Fruit fly (Drosophila melanogaster): ENCODE results near the gene olf413.

olf413 gene

dm6 chr3L:22287994-22288766 lies 152.3 kb downstream of the olf413 start, which contains the start of the genes Hem and IleRS (continued):
- TF ChIP-seq cwo (GFP tag; optimal IDR thresholded peaks at IDR 0.05) (peak; percentile 84), CG5953 (GFP tag; IDR thresholded peaks at IDR 0.05) (peak; percentile 86), CG2202 (tag; optimal IDR thresholded peaks at IDR 0.05) (peak; percentile 77), CG3407 (GFP tag; optimal IDR thresholded peaks at IDR 0.05) (peak; percentile 85), CG31441 (GFP tag; IDR thresholded peaks at IDR 0.05) (no peak; the same call in 1 of the 2 replicates), CG15073 (GFP tag; optimal IDR thresholded peaks at IDR 0.05) (peak; percentile 56), onecut (GFP tag; IDR thresholded peaks at IDR 0.05) (peak; percentile 85), BEAF-32 (GFP tag; optimal IDR thresholded peaks at IDR 0.05) (peak; percentile 80), Sox100B (GFP tag; optimal IDR thresholded peaks at IDR 0.05) (no peak), bigmax (GFP tag; optimal IDR thresholded peaks at IDR 0.05) (no peak), trh (GFP tag; optimal IDR thresholded peaks at IDR 0.05) (peak; percentile 88), YL-1 (GFP tag; optimal IDR thresholded peaks at IDR 0.05) (peak; percentile 57), Lhr (GFP tag; optimal IDR thresholded peaks at IDR 0.05) (peak; percentile 87), CG18764 (GFP tag; optimal IDR thresholded peaks at IDR 0.05) (peak; percentile 91), dan (GFP tag; IDR thresholded peaks at IDR 0.05) (no peak), CG12155 (GFP tag; optimal IDR thresholded peaks at IDR 0.05) (peak; percentile 90), tna (GFP tag; IDR thresholded peaks at IDR 0.05; ENCODE audit: partially characterized antibody) (peak; percentile 53), amos (GFP tag; IDR thresholded peaks at IDR 0.05; ENCODE audit: partially characterized antibody) (peak; percentile 88), en (GFP tag; optimal IDR thresholded peaks at IDR 0.05) (peak; percentile 69), CG10147 (GFP tag; optimal IDR thresholded peaks at IDR 0.05) (peak; percentile 84), Mes4 (GFP tag; optimal IDR thresholded peaks at IDR 0.05) (peak; percentile 77), CG18476 (GFP tag; optimal IDR thresholded peaks at IDR 0.05) (peak; percentile 80), pzg (GFP tag; optimal IDR thresholded peaks at IDR 0.05) (peak; percentile 52), fd3F (GFP tag; optimal IDR thresholded peaks at IDR 0.05) (peak; percentile 90), CG8359 (GFP tag; optimal IDR thresholded peaks at IDR 0.05; ENCODE audit: borderline replicate concordance) (peak; percentile 70), danr (GFP tag; IDR thresholded peaks at IDR 0.05) (peak; percentile 80), CG3995 (GFP tag; optimal IDR thresholded peaks at IDR 0.05) (peak; percentile 49), yki (optimal IDR thresholded peaks at IDR 0.05) (no peak), CG43689 (GFP tag; IDR thresholded peaks at IDR 0.05) (peak; percentile 84), stwl (tag; optimal IDR thresholded peaks at IDR 0.05) (peak; percentile 66), Dip3 (GFP tag; optimal IDR thresholded peaks at IDR 0.05) (peak; percentile 83), gro (GFP tag; optimal IDR thresholded peaks at IDR 0.05) (no peak), CG6765 (GFP tag; optimal IDR thresholded peaks at IDR 0.05) (peak; percentile 71), CG11247 (GFP tag; IDR thresholded peaks at IDR 0.05) (peak; percentile 86), CG14710 (tag; optimal IDR thresholded peaks at IDR 0.05) (peak; percentile 96), lbe (GFP tag; optimal IDR thresholded peaks at IDR 0.05) (no peak), chinmo (GFP tag; IDR thresholded peaks at IDR 0.05; ENCODE audit: partially characterized antibody) (peak; percentile 86; the same call in 3 of the 4 replicates), CG11398 (GFP tag; optimal IDR thresholded peaks at IDR 0.05) (peak; percentile 60), lilli (GFP tag; optimal IDR thresholded peaks at IDR 0.05) (peak; percentile 91), CG11560 (tag; IDR thresholded peaks at IDR 0.05) (peak; percentile 64; the same call in 1 of the 3 replicates), CG11695 (GFP tag; IDR thresholded peaks at IDR 0.05) (peak; percentile 91), Med (GFP tag) (peak; percentile 96), D19B (GFP tag; optimal IDR thresholded peaks at IDR 0.05) (peak; percentile 78), emc (GFP tag; optimal IDR thresholded peaks at IDR 0.05) (peak; percentile 49), bab2 (GFP tag; optimal IDR thresholded peaks at IDR 0.05) (peak; percentile 90), fd64A (GFP tag; optimal IDR thresholded peaks at IDR 0.05) (no peak), stc (GFP tag; IDR thresholded peaks at IDR 0.05) (peak; percentile 88), hkb (optimal IDR thresholded peaks at IDR 0.05) (no peak), hkb (GFP tag; IDR thresholded peaks at IDR 0.05) (peak; percentile 90), HLHmδ (GFP tag; optimal IDR thresholded peaks at IDR 0.05) (no peak)
